ENCODE assay signal across 3 worm cellular contexts in genomic region chrII:4600818-4601217, ce11.
TF ChIP-seq lines count a peak whose summit lies in the region.

No protein-coding gene starts in this region.

TF ChIP-seq in whole organism, L3 larva, 47 proteins besides CTCF, POLR2A, EP300 and RAD21:
- no peak for TF ChIP-seq nhr-67 (tag; optimal IDR thresholded peaks at IDR 0.05; lab: Kevin White, UChicago)
- TF ChIP-seq nhr-76 (tag; optimal IDR thresholded peaks at IDR 0.05; lab: Kevin White, UChicago), result no peak
- TF ChIP-seq nfya-1 (tag; optimal IDR thresholded peaks at IDR 0.05; lab: Kevin White, UChicago; ENCODE audit: insufficient read depth), result peak; percentile 88
- TF ChIP-seq nhr-23 (tag; optimal IDR thresholded peaks at IDR 0.05; lab: Kevin White, UChicago), result no peak

TF ChIP-seq in whole organism, late embryonic, 69 proteins besides CTCF, POLR2A, EP300 and RAD21:
- peak; percentile 84 for TF ChIP-seq nfya-1 (tag; optimal IDR thresholded peaks at IDR 0.05; lab: Kevin White, UChicago)
- TF ChIP-seq ceh-48 (tag; optimal IDR thresholded peaks at IDR 0.05; lab: Kevin White, UChicago), result no peak
- TF ChIP-seq ahr-1 (tag; optimal IDR thresholded peaks at IDR 0.05; lab: Kevin White, UChicago), result no peak
- TF ChIP-seq hlh-8 (tag; optimal IDR thresholded peaks at IDR 0.05; lab: Kevin White, UChicago), result no peak
- TF ChIP-seq K09A11.1 (tag; optimal IDR thresholded peaks at IDR 0.05; lab: Kevin White, UChicago; ENCODE audit: insufficient read depth), result no peak
TF ChIP-seq in whole organism, late embryonic: peak in this region for 1.

TF ChIP-seq in whole organism, young adult, 124 proteins besides CTCF, POLR2A, EP300 and RAD21:
- TF ChIP-seq nfya-1 (tag; optimal IDR thresholded peaks at IDR 0.05; lab: Kevin White, UChicago; ENCODE audit: borderline replicate concordance, insufficient read depth), result no peak
- peak; percentile 70; the same call in 1 of the 2 replicates for TF ChIP-seq nfyb-1 (GFP tag; IDR thresholded peaks at IDR 0.05; lab: Robert Waterston, UW)
